Fruit fly (Drosophila melanogaster) whole organism, embryonic: ENCODE data around the gene Cpr23B.

Source experiments
- BEAF-32 ChIP-seq: fragments of 200-800 bp; sonication (Bioruptor generic); optimal IDR thresholded peaks from 3 replicates; lab custom pipeline; 2017; ENCODE audit warnings: missing biosample characterization, missing genetic modification characterization, mild to moderate bottlenecking, moderate library complexity, missing genetic modification reagents
- Bgb ChIP-seq: fragments of 200-800 bp; sonication (Bioruptor generic); IDR thresholded peaks from 2 replicates; pipeline ENCODE4 v1.3.6; 2022; ENCODE audit warnings: missing biosample characterization, missing genetic modification characterization; ENCODE audit not compliant: partially characterized antibody
- CG10543 ChIP-seq: fragments of 200-800 bp; sonication (Bioruptor generic); optimal IDR thresholded peaks from 3 replicates; lab custom pipeline; 2017; ENCODE audit warnings: missing biosample characterization, mild to moderate bottlenecking, missing genetic modification characterization, moderate library complexity
- CG10979 ChIP-seq: fragments of 200-800 bp; sonication (Bioruptor generic); optimal IDR thresholded peaks from 2 replicates; lab custom pipeline; 2018; ENCODE audit warnings: missing biosample characterization, mild to moderate bottlenecking, missing genetic modification characterization, moderate library complexity
- CG11456 ChIP-seq: fragments of 200-800 bp; sonication (Bioruptor generic); IDR thresholded peaks from 3 replicates; pipeline ENCODE4 v1.3.6; 2022; ENCODE audit warnings: missing biosample characterization, missing genetic modification characterization
- CG11560 ChIP-seq: fragments of 200-800 bp; sonication (Bioruptor generic); IDR thresholded peaks from 3 replicates; pipeline ENCODE4 v1.3.6; 2022; ENCODE audit warnings: missing biosample characterization, missing genetic modification characterization
- CG12236 ChIP-seq: fragments of 200-800 bp; sonication (Bioruptor generic); optimal IDR thresholded peaks from 2 replicates; lab custom pipeline; 2016; ENCODE audit warnings: missing biosample characterization, missing genetic modification characterization
- CG13123 ChIP-seq: fragments of 200-800 bp; sonication (Bioruptor generic); optimal IDR thresholded peaks from 2 replicates; lab custom pipeline; 2016; ENCODE audit warnings: missing biosample characterization, missing genetic modification characterization
- CG13287 ChIP-seq: fragments of 200-800 bp; sonication (Bioruptor generic); IDR thresholded peaks from 2 replicates; pipeline ENCODE4 v1.3.6; 2022; ENCODE audit warnings: missing biosample characterization, missing genetic modification characterization; ENCODE audit not compliant: partially characterized antibody
- CG14441 ChIP-seq: fragments of 200-800 bp; sonication (Bioruptor generic); IDR thresholded peaks from 2 replicates; pipeline ENCODE4 v1.3.6; 2022; ENCODE audit warnings: missing biosample characterization, missing genetic modification characterization
- CG15011 ChIP-seq: fragments of 200-800 bp; sonication (Bioruptor generic); optimal IDR thresholded peaks from 3 replicates; lab custom pipeline; 2018; ENCODE audit warnings: missing biosample characterization, mild to moderate bottlenecking, missing genetic modification characterization
- CG1529 ChIP-seq: fragments of 200-800 bp; sonication (Bioruptor generic); optimal IDR thresholded peaks from 3 replicates; lab custom pipeline; 2018; ENCODE audit warnings: missing biosample characterization, missing genetic modification characterization
- CG16779 ChIP-seq: fragments of 200-800 bp; sonication (Bioruptor generic); IDR thresholded peaks from 2 replicates; pipeline ENCODE4 v1.3.6; 2022; ENCODE audit warnings: missing biosample characterization, missing genetic modification characterization
- CG2712 ChIP-seq: fragments of 200-800 bp; optimal IDR thresholded peaks from 3 replicates; lab custom pipeline; 2019; ENCODE audit warnings: missing biosample characterization, mild to moderate bottlenecking, missing genetic modification characterization, moderate library complexity
- CG3995 ChIP-seq: fragments of 200-800 bp; sonication (Bioruptor generic); optimal IDR thresholded peaks from 3 replicates; lab custom pipeline; 2016; ENCODE audit warnings: missing biosample characterization, missing genetic modification characterization
- CG5245 ChIP-seq: fragments of 200-800 bp; sonication (Bioruptor generic); optimal IDR thresholded peaks from 3 replicates; lab custom pipeline; 2016; ENCODE audit warnings: missing biosample characterization, missing genetic modification characterization
- CG5953 ChIP-seq: fragments of 200-800 bp; sonication (Bioruptor generic); IDR thresholded peaks from 2 replicates; pipeline ENCODE4 v1.3.6; 2022; ENCODE audit warnings: missing biosample characterization, missing genetic modification characterization
- CG6689 ChIP-seq: fragments of 200-800 bp; sonication (Bioruptor generic); IDR thresholded peaks from 2 replicates; pipeline ENCODE4 v1.3.6; 2022; ENCODE audit warnings: missing biosample characterization, missing genetic modification characterization
- CG7839 ChIP-seq: fragments of 200-800 bp; sonication (Bioruptor generic); optimal IDR thresholded peaks from 3 replicates; lab custom pipeline; 2018; ENCODE audit warnings: missing biosample characterization, mild to moderate bottlenecking, missing genetic modification characterization, moderate library complexity
- CG8478 ChIP-seq: fragments of >200 bp; optimal IDR thresholded peaks from 2 replicates; lab custom pipeline; 2018
- CG9609 ChIP-seq: fragments of 200-800 bp; sonication (Bioruptor generic); optimal IDR thresholded peaks from 3 replicates; lab custom pipeline; 2016; ENCODE audit warnings: missing biosample characterization, missing genetic modification characterization
- Dip3 ChIP-seq: fragments of 200-800 bp; sonication (Bioruptor generic); optimal IDR thresholded peaks from 3 replicates; lab custom pipeline; 2016; ENCODE audit warnings: missing biosample characterization, missing genetic modification characterization
- Doc3 ChIP-seq: fragments of 200-800 bp; sonication (Bioruptor generic); IDR thresholded peaks from 3 replicates; pipeline ENCODE4 v1.3.6; 2022; ENCODE audit warnings: missing biosample characterization, missing genetic modification characterization; ENCODE audit not compliant: partially characterized antibody
- GATAe ChIP-seq: fragments of 200-800 bp; sonication (Bioruptor generic); conservative IDR thresholded peaks from 2 replicates; pipeline ENCODE4 v1.3.6; 2022; ENCODE audit warnings: missing biosample characterization, missing genetic modification characterization
- HLH54F ChIP-seq: fragments of 200-800 bp; sonication (Bioruptor generic); optimal IDR thresholded peaks from 3 replicates; lab custom pipeline; 2016; ENCODE audit warnings: missing biosample characterization, missing genetic modification characterization
- Mad ChIP-seq: fragments of 200-800 bp; sonication (Bioruptor generic); optimal IDR thresholded peaks from 2 replicates; lab custom pipeline; 2016; ENCODE audit warnings: missing biosample characterization, missing genetic modification characterization
- Mes4 ChIP-seq: fragments of 200-800 bp; sonication (Bioruptor generic); optimal IDR thresholded peaks from 2 replicates; lab custom pipeline; 2016; ENCODE audit warnings: missing biosample characterization, missing genetic modification characterization
- Mrtf ChIP-seq: fragments of 200-800 bp; sonication (Bioruptor generic); IDR thresholded peaks from 3 replicates; pipeline ENCODE4 v1.3.6; 2022; ENCODE audit warnings: missing biosample characterization, missing genetic modification characterization
- NfI ChIP-seq: fragments of 200-800 bp; sonication (Bioruptor generic); optimal IDR thresholded peaks from 3 replicates; lab custom pipeline; 2018; ENCODE audit warnings: missing biosample characterization, mild to moderate bottlenecking, missing genetic modification characterization, moderate library complexity
- Opbp ChIP-seq: fragments of 200-800 bp; sonication (Bioruptor generic); IDR thresholded peaks from 3 replicates; pipeline ENCODE4 v1.3.6; 2022; ENCODE audit warnings: missing biosample characterization, missing genetic modification characterization; ENCODE audit not compliant: partially characterized antibody
- Sox102F ChIP-seq: fragments of 200-800 bp; sonication (Bioruptor generic); optimal IDR thresholded peaks from 2 replicates; lab custom pipeline; 2018; ENCODE audit warnings: missing biosample characterization, mild to moderate bottlenecking, missing genetic modification characterization, moderate library complexity
- TFAM ChIP-seq: fragments of 200-800 bp; sonication (Bioruptor generic); optimal IDR thresholded peaks from 2 replicates; lab custom pipeline; 2017; ENCODE audit warnings: missing biosample characterization, missing genetic modification characterization, inconsistent platforms
- bbx ChIP-seq: fragments of 200-800 bp; sonication (Bioruptor generic); IDR thresholded peaks from 2 replicates; pipeline ENCODE4 v1.3.6; 2022; ENCODE audit warnings: missing biosample characterization, missing genetic modification characterization; ENCODE audit not compliant: partially characterized antibody
- cas ChIP-seq: fragments of 200-800 bp; sonication (Bioruptor generic); IDR thresholded peaks from 2 replicates; pipeline ENCODE4 v1.3.6; 2022; ENCODE audit warnings: missing biosample characterization, missing genetic modification characterization
- chm ChIP-seq: fragments of 200-800 bp; sonication (Bioruptor generic); IDR thresholded peaks from 2 replicates; pipeline ENCODE4 v1.3.6; 2022; ENCODE audit warnings: missing biosample characterization, missing genetic modification characterization
- crol ChIP-seq: fragments of 200-800 bp; sonication (Bioruptor generic); IDR thresholded peaks from 2 replicates; pipeline ENCODE4 v1.3.6; 2022; ENCODE audit warnings: missing biosample characterization, missing genetic modification characterization
- gem ChIP-seq: fragments of 200-800 bp; sonication (Bioruptor generic); optimal IDR thresholded peaks from 2 replicates; lab custom pipeline; 2019; ENCODE audit warnings: missing biosample characterization, mild to moderate bottlenecking, missing genetic modification characterization, moderate library complexity
- kah ChIP-seq: fragments of 200-800 bp; sonication (Bioruptor generic); optimal IDR thresholded peaks from 2 replicates; lab custom pipeline; 2018; ENCODE audit warnings: missing biosample characterization, mild to moderate bottlenecking, missing genetic modification characterization
- lbe ChIP-seq: fragments of 200-800 bp; sonication (Bioruptor generic); optimal IDR thresholded peaks from 2 replicates; lab custom pipeline; 2016; ENCODE audit warnings: missing biosample characterization, mild to moderate bottlenecking, missing genetic modification characterization
- luna ChIP-seq: fragments of 200-800 bp; sonication (Bioruptor generic); optimal IDR thresholded peaks from 2 replicates; lab custom pipeline; 2016; ENCODE audit warnings: missing biosample characterization, missing genetic modification characterization
- mirr ChIP-seq: fragments of 200-800 bp; sonication (Bioruptor generic); optimal IDR thresholded peaks from 3 replicates; lab custom pipeline; 2018; ENCODE audit warnings: missing biosample characterization, mild to moderate bottlenecking, missing genetic modification characterization
- mld ChIP-seq: fragments of 200-800 bp; sonication (Bioruptor generic); IDR thresholded peaks from 3 replicates; pipeline ENCODE4 v1.3.6; 2022; ENCODE audit warnings: missing biosample characterization, missing genetic modification characterization; ENCODE audit not compliant: partially characterized antibody
- nmo ChIP-seq: fragments of 200-800 bp; sonication (Bioruptor generic); optimal IDR thresholded peaks from 2 replicates; lab custom pipeline; 2018; ENCODE audit warnings: missing biosample characterization, mild to moderate bottlenecking, missing genetic modification characterization, moderate library complexity
- psq ChIP-seq: fragments of 200-800 bp; sonication (Bioruptor generic); optimal IDR thresholded peaks from 2 replicates; lab custom pipeline; 2017; ENCODE audit warnings: missing biosample characterization, missing genetic modification characterization
- salm ChIP-seq: fragments of 200-800 bp; sonication (Bioruptor generic); optimal IDR thresholded peaks from 2 replicates; lab custom pipeline; 2018; ENCODE audit warnings: missing biosample characterization, mild to moderate bottlenecking, missing genetic modification characterization
- sens ChIP-seq: fragments of 200-800 bp; sonication (Bioruptor generic); peaks from one replicate; lab custom pipeline; 2016; ENCODE audit warnings: missing biosample characterization, missing genetic modification characterization
- stwl ChIP-seq: fragments of 200-800 bp; sonication (Bioruptor generic); optimal IDR thresholded peaks from 3 replicates; lab custom pipeline; 2018; ENCODE audit warnings: missing biosample characterization, mild to moderate bottlenecking, missing genetic modification characterization, moderate library complexity
- sug ChIP-seq: fragments of 200-800 bp; optimal IDR thresholded peaks from 2 replicates; lab custom pipeline; 2019; ENCODE audit warnings: missing biosample characterization, mild to moderate bottlenecking, missing genetic modification characterization, moderate library complexity
- tin ChIP-seq: fragments of 200-800 bp; sonication (Bioruptor generic); optimal IDR thresholded peaks from 3 replicates; lab custom pipeline; 2016; ENCODE audit warnings: missing biosample characterization, missing genetic modification characterization
- twi ChIP-seq: fragments of 200-800 bp; optimal IDR thresholded peaks from 2 replicates; lab custom pipeline; 2019; ENCODE audit warnings: missing biosample characterization, mild to moderate bottlenecking, missing genetic modification characterization, moderate library complexity

The Cpr23B gene

DNA sequence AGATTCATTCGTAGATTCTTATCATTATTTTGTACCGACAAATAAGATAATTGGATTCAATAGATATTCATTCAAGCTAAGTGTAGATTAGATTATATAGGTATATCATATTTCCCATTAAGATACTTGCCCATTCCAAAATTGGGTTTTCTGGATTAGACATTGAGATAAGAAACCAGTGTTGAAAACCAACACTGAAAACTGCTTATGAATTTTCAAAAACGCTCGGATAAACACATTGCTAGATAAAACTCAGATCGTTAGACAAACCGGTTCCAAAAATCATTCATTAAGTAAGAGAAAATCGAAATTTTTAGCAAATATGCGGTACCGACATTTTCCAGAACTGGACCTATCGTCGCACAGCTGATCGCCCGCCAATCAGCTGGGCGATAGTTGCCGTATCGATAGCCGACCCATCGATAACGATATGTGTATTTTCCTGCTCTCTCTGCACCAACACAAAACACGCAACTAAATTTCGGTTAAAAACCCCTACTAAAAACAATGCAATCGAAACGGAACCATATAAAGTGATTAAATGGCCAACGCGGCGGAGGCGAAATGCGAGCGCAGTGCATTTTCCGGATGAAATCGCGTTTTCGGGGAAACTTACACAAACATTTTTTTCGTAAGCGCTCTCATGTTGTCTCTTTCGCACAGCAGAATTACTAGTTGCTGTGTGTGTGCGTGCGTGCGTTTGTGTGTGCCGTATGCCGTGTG, 47.5 kb downstream of the Cpr23B start, which contains the start of the genes NTPase and lilli (continued):
- TF ChIP-seq CG5953 (no peak), CG14441 (GFP tag; lab: Robert Waterston, UW) (peak; percentile 63), Bgb (GFP tag; lab: Robert Waterston, UW) (peak; percentile 94), CG7839 (tag; lab: Kevin White, UChicago) (no peak), crol (GFP tag; lab: Robert Waterston, UW) (0 out of 2 replicates have a peak, but pooled peaks have one; percentile 12), Sox102F (GFP tag; lab: Kevin White, UChicago) (peak; percentile 22), CG6689 (0 out of 2 replicates have a peak, but pooled peaks have one; percentile 28), CG11560 (no peak), CG10543 (GFP tag; lab: Kevin White, UChicago) (no peak), salm (tag; lab: Kevin White, UChicago) (no peak), Mad (GFP tag; lab: Kevin White, UChicago) (peak; percentile 16), CG10979 (tag; lab: Kevin White, UChicago) (no peak), tin (GFP tag; lab: Kevin White, UChicago) (peak; percentile 63), cas (GFP tag; lab: Robert Waterston, UW) (peak; percentile 24; the same call in 1 of the 2 replicates), CG2712 (tag; lab: Kevin White, UChicago) (peak; percentile 15), BEAF-32 (GFP tag; lab: Kevin White, UChicago) (peak; percentile 94), GATAe (GFP tag; lab: Robert Waterston, UW) (no peak), Opbp (GFP tag; lab: Robert Waterston, UW) (peak; percentile 93), twi (tag; lab: Kevin White, UChicago) (no peak), chm (GFP tag; lab: Robert Waterston, UW) (peak; percentile 70), CG3995 (GFP tag; lab: Kevin White, UChicago) (peak; percentile 56), gem (tag; lab: Kevin White, UChicago) (peak; percentile 55), mirr (GFP tag; lab: Kevin White, UChicago) (peak; percentile 26), CG9609 (GFP tag; lab: Kevin White, UChicago) (peak; percentile 76), CG16779 (no peak), NfI (GFP tag; lab: Kevin White, UChicago) (peak; percentile 33), sens (GFP tag; lab: Kevin White, UChicago) (peak; percentile 94), Mes4 (GFP tag; lab: Kevin White, UChicago) (peak; percentile 25), CG11456 (GFP tag; lab: Robert Waterston, UW) (peak; percentile 69; the same call in 1 of the 3 replicates), Mrtf (GFP tag; lab: Robert Waterston, UW) (no peak), Dip3 (GFP tag; lab: Kevin White, UChicago) (peak; percentile 66), lbe (peak; percentile 40), HLH54F (GFP tag; lab: Kevin White, UChicago) (peak; percentile 74), CG15011 (GFP tag; lab: Kevin White, UChicago) (no peak), TFAM (GFP tag; lab: Kevin White, UChicago) (no peak), psq (no peak), bbx (GFP tag; lab: Robert Waterston, UW) (peak; percentile 96), kah (GFP tag; lab: Kevin White, UChicago) (no peak), CG13287 (GFP tag; lab: Robert Waterston, UW) (peak; percentile 92), CG12236 (peak; percentile 67), luna (no peak), stwl (tag; lab: Kevin White, UChicago) (peak; percentile 25), sug (tag; lab: Kevin White, UChicago) (no peak), CG1529 (no peak), mld (peak; percentile 85), CG5245 (GFP tag; lab: Kevin White, UChicago) (peak; percentile 75), Doc3 (GFP tag; lab: Robert Waterston, UW) (peak; percentile 90), CG8478 (lab: Kevin White, UChicago) (peak; percentile 98), CG13123 (GFP tag; lab: Kevin White, UChicago) (peak; percentile 32), nmo (peak; percentile 33)
